Worm (Caenorhabditis elegans): ENCODE data around the gene ubc-8.
"Not testable (repeated sequence)": the region's sequence is repeated elsewhere in the genome, so short reads cannot be mapped to it uniquely, and the experiment has no call there.

ubc-8 gene

DNA sequence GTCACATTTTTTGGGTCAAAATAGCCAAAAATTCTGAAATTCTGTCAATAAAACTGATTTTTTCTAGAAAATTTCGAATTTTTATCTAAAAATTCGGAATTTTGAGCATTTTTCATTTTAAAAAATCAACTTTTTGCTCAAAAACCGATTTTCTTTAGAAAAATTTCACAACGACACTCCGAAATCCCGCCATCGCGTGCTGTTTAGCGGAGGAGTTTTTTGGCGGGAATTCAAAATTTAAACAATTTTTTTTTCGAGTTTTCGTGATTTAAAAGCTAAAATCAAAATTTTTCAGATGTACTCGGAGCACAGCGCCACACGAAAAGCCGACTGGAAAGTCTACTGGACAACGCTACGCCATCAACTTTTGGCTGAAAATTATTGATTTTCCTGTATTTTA is 29.4 kb downstream of the ubc-8 start:
- TF ChIP-seq lin-32 (GFP tag; optimal IDR thresholded peaks at IDR 0.05) = no peak
- no peak for TF ChIP-seq cnd-1 (tag; optimal IDR thresholded peaks at IDR 0.05)
- no peak for TF ChIP-seq ceh-39 (tag; optimal IDR thresholded peaks at IDR 0.05)
- no peak for TF ChIP-seq elt-1 (tag; optimal IDR thresholded peaks at IDR 0.05; ENCODE audit: borderline replicate concordance, insufficient read depth)
- no peak for TF ChIP-seq ceh-83 (GFP tag; optimal IDR thresholded peaks at IDR 0.05)
- TF ChIP-seq ham-2 (GFP tag; optimal IDR thresholded peaks at IDR 0.05) = no peak
- TF ChIP-seq nhr-76 (tag; optimal IDR thresholded peaks at IDR 0.05) = no peak
- no peak for TF ChIP-seq unc-120 (tag; optimal IDR thresholded peaks at IDR 0.05; ENCODE audit: poor library complexity, severe bottlenecking)
- no peak for TF ChIP-seq mep-1 (tag; optimal IDR thresholded peaks at IDR 0.05)
- TF ChIP-seq snpc-4 (tag; optimal IDR thresholded peaks at IDR 0.05) = no peak
- TF ChIP-seq sem-2 (GFP tag; optimal IDR thresholded peaks at IDR 0.05) = no peak
- TF ChIP-seq ceh-43 (GFP tag; optimal IDR thresholded peaks at IDR 0.05) = no peak
- no peak for TF ChIP-seq unc-62 (GFP tag; optimal IDR thresholded peaks at IDR 0.05)
- no peak for TF ChIP-seq bed-3 (GFP tag; optimal IDR thresholded peaks at IDR 0.05)
- TF ChIP-seq blmp-1 (tag; optimal IDR thresholded peaks at IDR 0.05) = no peak

DNA sequence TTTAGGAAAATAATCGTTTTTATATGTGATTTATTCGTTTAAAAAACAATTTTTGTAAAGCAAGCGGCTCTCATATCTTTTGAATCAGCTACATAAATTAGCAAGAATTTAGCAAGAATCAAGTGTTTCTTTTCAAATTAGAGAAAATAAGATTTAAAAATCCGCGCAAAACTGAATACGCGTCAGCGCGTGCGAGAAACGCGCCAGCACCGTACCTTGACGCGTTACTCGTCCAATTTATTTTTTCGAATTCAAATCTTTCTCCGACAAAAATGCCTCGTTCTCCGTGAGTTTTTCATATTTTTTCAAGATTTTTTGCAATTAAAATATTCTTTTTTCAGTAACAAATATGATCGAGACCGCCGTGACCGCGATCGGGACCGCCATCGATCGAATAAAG is 30.8 kb downstream of the ubc-8 start, which contains the start of gene Y94H6A.3:
Gene Y94H6A.3, plus strand, starts transcription at position 232 of the 400 bp plus-strand sequence.
- peak; percentile 9 for TF ChIP-seq sptf-1 (tag; optimal IDR thresholded peaks at IDR 0.05)
- TF ChIP-seq ceh-83 (GFP tag; optimal IDR thresholded peaks at IDR 0.05) = no peak
- TF ChIP-seq hlh-1 (tag; optimal IDR thresholded peaks at IDR 0.05) = peak; percentile 43
- no peak for TF ChIP-seq nhr-12 (tag; optimal IDR thresholded peaks at IDR 0.05)
- no peak for TF ChIP-seq M03D4.4 (tag; optimal IDR thresholded peaks at IDR 0.05)
- peak; percentile 83 for TF ChIP-seq lsy-2 (tag; optimal IDR thresholded peaks at IDR 0.05)
- peak; percentile 37 for TF ChIP-seq cnd-1 (tag; optimal IDR thresholded peaks at IDR 0.05)
- TF ChIP-seq unc-120 (tag; optimal IDR thresholded peaks at IDR 0.05; ENCODE audit: poor library complexity, severe bottlenecking) = no peak
- no peak for TF ChIP-seq tbx-8 (GFP tag; optimal IDR thresholded peaks at IDR 0.05)
- peak; percentile 96 for TF ChIP-seq lin-13 (tag; optimal IDR thresholded peaks at IDR 0.05)
- peak; percentile 73 for TF ChIP-seq nhr-237 (tag; optimal IDR thresholded peaks at IDR 0.05)
- peak; percentile 12 for TF ChIP-seq nhr-2 (tag; optimal IDR thresholded peaks at IDR 0.05)
- TF ChIP-seq ceh-39 (tag; optimal IDR thresholded peaks at IDR 0.05) = peak; percentile 4
- peak; percentile 92 for TF ChIP-seq mep-1 (tag; optimal IDR thresholded peaks at IDR 0.05)
- peak; percentile 78 for TF ChIP-seq ces-1 (GFP tag; optimal IDR thresholded peaks at IDR 0.05)
- no peak for TF ChIP-seq unc-39 (tag; optimal IDR thresholded peaks at IDR 0.05)
- TF ChIP-seq lin-32 (GFP tag; optimal IDR thresholded peaks at IDR 0.05) = no peak
- TF ChIP-seq snpc-4 (tag; optimal IDR thresholded peaks at IDR 0.05) = no peak
- TF ChIP-seq unc-62 (GFP tag; optimal IDR thresholded peaks at IDR 0.05) = peak; percentile 4
- peak; percentile 88 for TF ChIP-seq pha-4 (tag; optimal IDR thresholded peaks at IDR 0.05)
- TF ChIP-seq sem-2 (GFP tag; optimal IDR thresholded peaks at IDR 0.05) = no peak

DNA sequence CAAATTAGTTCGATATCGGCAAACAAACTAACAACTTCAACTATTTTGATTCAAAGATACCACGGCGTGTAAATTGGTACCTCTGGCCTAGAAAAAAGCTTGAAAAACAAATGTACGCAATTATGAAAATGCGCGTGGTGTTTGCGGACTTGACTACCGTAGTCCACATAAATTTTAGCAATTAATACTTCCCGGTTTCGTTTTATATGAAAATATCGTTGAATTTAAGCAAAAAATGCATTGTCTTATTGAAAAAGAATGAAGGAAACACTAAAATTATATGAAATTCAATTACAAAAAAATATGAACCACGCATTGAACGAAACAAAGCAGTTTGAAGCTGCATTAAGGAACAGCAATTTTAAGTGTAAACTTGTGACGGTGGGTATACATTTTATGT is 32.1 kb downstream of the ubc-8 start, which contains the start of gene gpx-4:
Gene gpx-4, minus strand, starts transcription at position 101 of the 400 bp plus-strand sequence.
- not testable (repeated sequence) for TF ChIP-seq ces-1 (GFP tag; optimal IDR thresholded peaks at IDR 0.05); pha-4 (tag; optimal IDR thresholded peaks at IDR 0.05); flh-1 (GFP tag; optimal IDR thresholded peaks at IDR 0.05)

DNA sequence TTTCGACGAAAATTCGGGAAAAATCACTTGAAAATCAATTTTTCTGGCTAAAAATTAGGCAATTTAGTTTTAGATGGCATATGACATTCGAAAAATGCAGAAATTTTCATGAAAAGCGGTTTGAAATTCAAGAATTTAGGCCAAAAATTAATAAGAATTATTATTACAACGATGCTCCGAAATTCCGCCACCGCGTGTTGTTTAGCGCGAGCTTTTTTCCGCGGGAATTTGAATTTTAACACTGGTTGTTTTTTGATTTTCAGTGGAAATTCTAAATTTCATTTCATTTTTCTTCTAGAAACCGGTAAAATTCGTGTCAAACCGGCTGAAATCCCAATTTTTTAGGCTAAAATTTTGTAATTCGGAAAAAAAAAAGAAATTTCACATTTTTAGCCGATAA is 36.4 kb downstream of the ubc-8 start:
- TF ChIP-seq unc-120 (tag; optimal IDR thresholded peaks at IDR 0.05; ENCODE audit: poor library complexity, severe bottlenecking) = no peak
- TF ChIP-seq hlh-1 (tag; optimal IDR thresholded peaks at IDR 0.05) = no peak
- no peak for TF ChIP-seq nhr-76 (tag; optimal IDR thresholded peaks at IDR 0.05)
- no peak for TF ChIP-seq ztf-11 (tag; optimal IDR thresholded peaks at IDR 0.05)
- TF ChIP-seq flh-1 (GFP tag; optimal IDR thresholded peaks at IDR 0.05) = no peak
- no peak for TF ChIP-seq ceh-39 (tag; optimal IDR thresholded peaks at IDR 0.05)
- TF ChIP-seq blmp-1 (tag; optimal IDR thresholded peaks at IDR 0.05) = no peak
- no peak for TF ChIP-seq bed-3 (GFP tag; optimal IDR thresholded peaks at IDR 0.05)
- TF ChIP-seq tbx-8 (GFP tag; optimal IDR thresholded peaks at IDR 0.05) = no peak
- TF ChIP-seq M03D4.4 (tag; optimal IDR thresholded peaks at IDR 0.05) = no peak
- TF ChIP-seq sem-2 (GFP tag; optimal IDR thresholded peaks at IDR 0.05) = no peak
- TF ChIP-seq mep-1 (tag; optimal IDR thresholded peaks at IDR 0.05) = no peak
- no peak for TF ChIP-seq ham-2 (GFP tag; optimal IDR thresholded peaks at IDR 0.05)
- no peak for TF ChIP-seq elt-3 (tag; optimal IDR thresholded peaks at IDR 0.05)

DNA sequence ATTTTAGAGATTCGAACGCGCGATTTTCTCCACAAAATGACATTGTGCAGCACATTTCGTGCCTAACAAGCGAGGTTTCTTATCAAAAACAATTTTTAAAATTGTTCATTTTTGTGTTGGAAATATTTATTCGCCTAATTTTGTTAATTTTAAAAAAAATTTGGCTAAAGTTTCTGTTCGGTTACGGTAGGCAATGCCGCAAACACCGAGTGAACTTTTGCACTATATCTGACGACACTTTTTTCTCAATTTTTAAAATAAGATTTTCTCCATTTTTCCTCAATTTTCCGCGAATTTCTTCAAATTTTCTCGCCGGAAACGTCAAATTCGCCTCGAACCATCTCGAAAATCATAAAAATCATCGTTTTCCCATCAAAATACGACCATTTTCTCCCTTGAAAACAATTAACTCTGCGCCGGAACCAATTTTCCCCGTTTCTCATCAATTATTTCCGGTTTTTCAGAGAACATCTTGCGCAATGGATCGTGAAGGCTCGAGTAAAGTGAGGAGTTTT is 40.4 kb downstream of the ubc-8 start, which contains the start of gene Y69A2AR.1:
Gene Y69A2AR.1, plus strand, starts transcription at position 465 of the 515 bp plus-strand sequence.
- TF ChIP-seq unc-62 (GFP tag; optimal IDR thresholded peaks at IDR 0.05) = no peak
- no peak for TF ChIP-seq nhr-2 (tag; optimal IDR thresholded peaks at IDR 0.05)
- TF ChIP-seq sem-2 (GFP tag; optimal IDR thresholded peaks at IDR 0.05) = no peak
- TF ChIP-seq mep-1 (tag; optimal IDR thresholded peaks at IDR 0.05) = no peak
- no peak for TF ChIP-seq elt-3 (tag; optimal IDR thresholded peaks at IDR 0.05)
- TF ChIP-seq nhr-28 (tag; optimal IDR thresholded peaks at IDR 0.05) = no peak
- TF ChIP-seq bed-3 (GFP tag; optimal IDR thresholded peaks at IDR 0.05) = no peak
- TF ChIP-seq ces-1 (GFP tag; optimal IDR thresholded peaks at IDR 0.05) = peak; percentile 2
- TF ChIP-seq mls-2 (tag; optimal IDR thresholded peaks at IDR 0.05) = no peak
- TF ChIP-seq M03D4.4 (tag; optimal IDR thresholded peaks at IDR 0.05) = no peak
- no peak for TF ChIP-seq lin-13 (tag; optimal IDR thresholded peaks at IDR 0.05)
- TF ChIP-seq lsy-2 (tag; optimal IDR thresholded peaks at IDR 0.05) = peak; percentile 93
- no peak for TF ChIP-seq snpc-4 (tag; optimal IDR thresholded peaks at IDR 0.05)
- TF ChIP-seq blmp-1 (tag; optimal IDR thresholded peaks at IDR 0.05) = no peak
- TF ChIP-seq ham-2 (GFP tag; optimal IDR thresholded peaks at IDR 0.05) = no peak
- TF ChIP-seq ztf-11 (tag; optimal IDR thresholded peaks at IDR 0.05) = no peak
